Fruit fly (Drosophila melanogaster): ENCODE results near the gene Grp170.

The Grp170 gene

dm6 chrX:2296230-2297044, 21.6 kb upstream of the Grp170 start (continued):
- no peak for TF ChIP-seq wdn (GFP tag; IDR thresholded peaks at IDR 0.05)
- peak; percentile 99 for TF ChIP-seq CG17361 (GFP tag; IDR thresholded peaks at IDR 0.05)
- peak; percentile 96 for TF ChIP-seq CG12659 (GFP tag; optimal IDR thresholded peaks at IDR 0.05)
- TF ChIP-seq gce (GFP tag; IDR thresholded peaks at IDR 0.05): peak; percentile 46; the same call in 1 of the 3 replicates
- TF ChIP-seq CG13894 (tag; optimal IDR thresholded peaks at IDR 0.05): peak; percentile 63
- TF ChIP-seq CG11093 (GFP tag; IDR thresholded peaks at IDR 0.05): peak; percentile 77; the same call in 2 of the 3 replicates
- peak; percentile 79 for TF ChIP-seq CG7372 (GFP tag; IDR thresholded peaks at IDR 0.05)
- TF ChIP-seq ind (GFP tag; optimal IDR thresholded peaks at IDR 0.05): peak; percentile 93
- TF ChIP-seq Oaz (GFP tag; IDR thresholded peaks at IDR 0.05): peak; percentile 51
- TF ChIP-seq slou (GFP tag; optimal IDR thresholded peaks at IDR 0.05): peak; percentile 77
- peak; percentile 86 for TF ChIP-seq CG4404 (GFP tag; IDR thresholded peaks at IDR 0.05)
- peak; percentile 93 for TF ChIP-seq lab (GFP tag; optimal IDR thresholded peaks at IDR 0.05)
- peak; percentile 72 for TF ChIP-seq CG14965 (GFP tag; optimal IDR thresholded peaks at IDR 0.05; ENCODE audit: borderline replicate concordance)
- TF ChIP-seq Awh (GFP tag; IDR thresholded peaks at IDR 0.05): peak; percentile 61; the same call in 1 of the 2 replicates
- no peak for TF ChIP-seq Lpt (GFP tag; optimal IDR thresholded peaks at IDR 0.05)
- peak; percentile 96 for TF ChIP-seq Hmr (GFP tag; optimal IDR thresholded peaks at IDR 0.05)
- TF ChIP-seq hb (GFP tag; IDR thresholded peaks at IDR 0.05; ENCODE audit: partially characterized antibody): no peak
- peak; percentile 88 for TF ChIP-seq gsb-n (tag; optimal IDR thresholded peaks at IDR 0.05)
- TF ChIP-seq klu (GFP tag; IDR thresholded peaks at IDR 0.05): peak; percentile 77
- TF ChIP-seq Sry-δ (GFP tag; optimal IDR thresholded peaks at IDR 0.05): peak; percentile 58
- peak; percentile 91 for TF ChIP-seq CG3163 (GFP tag; optimal IDR thresholded peaks at IDR 0.05)
- TF ChIP-seq CG2202 (tag; optimal IDR thresholded peaks at IDR 0.05): peak; percentile 86
- peak; percentile 87 for TF ChIP-seq Dek (tag; optimal IDR thresholded peaks at IDR 0.05)
- no peak for TF ChIP-seq pita (GFP tag; optimal IDR thresholded peaks at IDR 0.05)
- peak in 1 of 2 experiments; percentile 94 for TF ChIP-seq Eip74EF (GFP tag; optimal IDR thresholded peaks at IDR 0.05)
- no peak for TF ChIP-seq h (optimal IDR thresholded peaks at IDR 0.05)
- peak in 1 of 2 experiments; percentile 60 for TF ChIP-seq crp (GFP tag; optimal IDR thresholded peaks at IDR 0.05)
- no peak for TF ChIP-seq ato (GFP tag; IDR thresholded peaks at IDR 0.05; ENCODE audit: partially characterized antibody)
- peak; percentile 91 for TF ChIP-seq CG17385 (GFP tag; optimal IDR thresholded peaks at IDR 0.05)
- peak; percentile 95 for TF ChIP-seq CG8944 (GFP tag; optimal IDR thresholded peaks at IDR 0.05)
- peak; percentile 99 for TF ChIP-seq sens (GFP tag)
- peak; percentile 94 for TF ChIP-seq CG9609 (GFP tag; optimal IDR thresholded peaks at IDR 0.05)
- peak; percentile 86 for TF ChIP-seq fd3F (GFP tag; optimal IDR thresholded peaks at IDR 0.05)
- TF ChIP-seq MTF-1 (GFP tag; optimal IDR thresholded peaks at IDR 0.05; ENCODE audit: borderline replicate concordance): peak; percentile 63
- TF ChIP-seq Neu2 (GFP tag; optimal IDR thresholded peaks at IDR 0.05; ENCODE audit: borderline replicate concordance): peak; percentile 85
- TF ChIP-seq CG42726 (GFP tag; IDR thresholded peaks at IDR 0.05; ENCODE audit: partially characterized antibody): no peak
- peak; percentile 55; the same call in 1 of the 2 replicates for TF ChIP-seq sens-2 (GFP tag; IDR thresholded peaks at IDR 0.05)
- peak; percentile 94 for TF ChIP-seq Hsf (GFP tag; optimal IDR thresholded peaks at IDR 0.05)
- TF ChIP-seq CG7963 (GFP tag; IDR thresholded peaks at IDR 0.05; ENCODE audit: partially characterized antibody): no peak
- peak; percentile 95 for TF ChIP-seq CG30431 (GFP tag; optimal IDR thresholded peaks at IDR 0.05)
- no peak for TF ChIP-seq gfzf (GFP tag; optimal IDR thresholded peaks at IDR 0.05)
- peak; percentile 82 for TF ChIP-seq CG6765 (GFP tag; optimal IDR thresholded peaks at IDR 0.05)
- peak; percentile 85 for TF ChIP-seq CG5180 (GFP tag; optimal IDR thresholded peaks at IDR 0.05)
- peak; percentile 50 for TF ChIP-seq Elba2 (GFP tag; optimal IDR thresholded peaks at IDR 0.05)
- TF ChIP-seq disco-r (GFP tag; optimal IDR thresholded peaks at IDR 0.05): peak; percentile 89
- TF ChIP-seq CG17612 (GFP tag; IDR thresholded peaks at IDR 0.05): peak; percentile 41; the same call in 1 of the 2 replicates
- peak; percentile 74 for TF ChIP-seq CG31365 (tag; optimal IDR thresholded peaks at IDR 0.05)
- no peak for TF ChIP-seq toy (GFP tag; IDR thresholded peaks at IDR 0.05)

All from whole organism, embryonic.